Fruit fly (Drosophila melanogaster): ENCODE results near the gene Pex12.
A peak's percentile ranks its signal among the peaks of the same experiment; 100 is the strongest.

Gene Pex12

dm6 chr2L:825768-826263 is 10.0 kb downstream of the Pex12 start, which contains the start of the genes CG3862 and dock (continued):
- TF ChIP-seq CG4617 (GFP tag; optimal IDR thresholded peaks at IDR 0.05; ENCODE audit: borderline replicate concordance) (peak; percentile 90), odd (GFP tag; optimal IDR thresholded peaks at IDR 0.05) (no peak), chm (GFP tag; IDR thresholded peaks at IDR 0.05) (peak; percentile 64), dm (GFP tag; optimal IDR thresholded peaks at IDR 0.05) (peak; percentile 66), corto (GFP tag; optimal IDR thresholded peaks at IDR 0.05) (no peak), Atf3 (GFP tag; optimal IDR thresholded peaks at IDR 0.05) (no peak), D (optimal IDR thresholded peaks at IDR 0.05) (peak; percentile 62), D (GFP tag; optimal IDR thresholded peaks at IDR 0.05) (no peak), CG32767 (GFP tag; IDR thresholded peaks at IDR 0.05) (0 out of 2 replicates have a peak, but pooled peaks have one; percentile 15), crc (GFP tag; optimal IDR thresholded peaks at IDR 0.05) (no peak), yki (optimal IDR thresholded peaks at IDR 0.05) (no peak), Lpt (GFP tag; optimal IDR thresholded peaks at IDR 0.05) (no peak), CG17186 (GFP tag; optimal IDR thresholded peaks at IDR 0.05) (peak; percentile 97), CG2678 (tag; optimal IDR thresholded peaks at IDR 0.05) (peak; percentile 53), caup (GFP tag; optimal IDR thresholded peaks at IDR 0.05; ENCODE audit: severe bottlenecking) (peak; percentile 65), CG15696 (tag; optimal IDR thresholded peaks at IDR 0.05) (no peak), CG7786 (GFP tag; optimal IDR thresholded peaks at IDR 0.05) (peak; percentile 50), CG11504 (tag; optimal IDR thresholded peaks at IDR 0.05) (peak; percentile 40), CG2120 (GFP tag; optimal IDR thresholded peaks at IDR 0.05) (peak; percentile 74), CG1603 (tag; optimal IDR thresholded peaks at IDR 0.05) (peak; percentile 78), ham (GFP tag; IDR thresholded peaks at IDR 0.05) (no peak), CG8281 (tag; optimal IDR thresholded peaks at IDR 0.05) (no peak), sima (GFP tag; optimal IDR thresholded peaks at IDR 0.05) (no peak), Bdp1 (GFP tag; optimal IDR thresholded peaks at IDR 0.05) (peak; percentile 45), hkb (optimal IDR thresholded peaks at IDR 0.05) (no peak), hkb (GFP tag; IDR thresholded peaks at IDR 0.05) (peak; percentile 36; the same call in 1 of the 2 replicates), CG14667 (GFP tag; IDR thresholded peaks at IDR 0.05) (no peak), CG9817 (tag; optimal IDR thresholded peaks at IDR 0.05) (peak; percentile 28), CG2116 (GFP tag; optimal IDR thresholded peaks at IDR 0.05) (peak; percentile 88), pfk (GFP tag; optimal IDR thresholded peaks at IDR 0.05) (peak; percentile 12), CG10431 (GFP tag; optimal IDR thresholded peaks at IDR 0.05) (peak; percentile 38), wdn (GFP tag; IDR thresholded peaks at IDR 0.05) (no peak), gsb (GFP tag; IDR thresholded peaks at IDR 0.05) (no peak), pan (optimal IDR thresholded peaks at IDR 0.05) (no peak), pan (GFP tag; optimal IDR thresholded peaks at IDR 0.05 in 1 of 2, IDR thresholded peaks at IDR 0.05 in 1 of 2) (peak in 1 of 2 experiments; percentile 50), H15 (GFP tag; IDR thresholded peaks at IDR 0.05) (peak; percentile 33; the same call in 1 of the 3 replicates), CG17802 (tag; optimal IDR thresholded peaks at IDR 0.05) (no peak), Scr (GFP tag; IDR thresholded peaks at IDR 0.05; ENCODE audit: partially characterized antibody) (peak; percentile 91), dmrt11E (tag; optimal IDR thresholded peaks at IDR 0.05) (peak; percentile 25), CG12659 (GFP tag; optimal IDR thresholded peaks at IDR 0.05) (peak; percentile 88), Dad (GFP tag; optimal IDR thresholded peaks at IDR 0.05) (peak; percentile 38), CG16813 (GFP tag; IDR thresholded peaks at IDR 0.05; ENCODE audit: partially characterized antibody) (peak; percentile 94), Max (GFP tag; optimal IDR thresholded peaks at IDR 0.05) (peak; percentile 64), ase (GFP tag; IDR thresholded peaks at IDR 0.05) (no peak), trh (GFP tag; optimal IDR thresholded peaks at IDR 0.05) (no peak), CG31388 (GFP tag; optimal IDR thresholded peaks at IDR 0.05) (no peak), CG8388 (GFP tag; optimal IDR thresholded peaks at IDR 0.05) (no peak), HLH3B (GFP tag; IDR thresholded peaks at IDR 0.05) (peak; percentile 26; the same call in 1 of the 2 replicates), CG11085 (GFP tag; IDR thresholded peaks at IDR 0.05) (peak; percentile 40; the same call in 1 of the 2 replicates), ind (GFP tag; optimal IDR thresholded peaks at IDR 0.05) (peak; percentile 39), chif (GFP tag; optimal IDR thresholded peaks at IDR 0.05) (peak; percentile 7 to 28)
